Fruit fly (Drosophila melanogaster): ENCODE results near the gene eIF4E7.

DNA sequence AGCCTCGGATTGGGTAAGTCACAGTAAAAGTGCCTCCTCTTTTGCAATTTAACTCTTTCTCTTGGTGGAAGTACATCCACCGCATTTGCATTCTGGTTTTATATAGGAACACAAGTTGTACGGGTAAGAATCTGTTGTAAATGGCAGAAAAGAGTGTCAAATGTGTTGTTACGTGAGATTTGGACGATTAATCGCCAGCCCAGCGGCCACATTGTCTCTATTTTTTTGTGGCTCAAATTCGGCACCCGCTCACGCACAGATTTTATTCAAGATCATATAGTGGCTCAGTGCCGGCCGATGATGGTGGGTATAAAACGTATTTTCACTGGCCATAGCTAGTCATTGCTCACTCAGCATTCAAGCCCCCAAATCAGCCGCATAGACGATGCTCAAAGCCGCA is 41.3 kb upstream of the eIF4E7 start, which contains the start of gene CG11381:
- no peak for TF ChIP-seq CG4318 (GFP tag; optimal IDR thresholded peaks at IDR 0.05)
- no peak for TF ChIP-seq OdsH (GFP tag; optimal IDR thresholded peaks at IDR 0.05)
